Fruit fly (Drosophila melanogaster): ENCODE data around the gene trn.

The trn gene

DNA sequence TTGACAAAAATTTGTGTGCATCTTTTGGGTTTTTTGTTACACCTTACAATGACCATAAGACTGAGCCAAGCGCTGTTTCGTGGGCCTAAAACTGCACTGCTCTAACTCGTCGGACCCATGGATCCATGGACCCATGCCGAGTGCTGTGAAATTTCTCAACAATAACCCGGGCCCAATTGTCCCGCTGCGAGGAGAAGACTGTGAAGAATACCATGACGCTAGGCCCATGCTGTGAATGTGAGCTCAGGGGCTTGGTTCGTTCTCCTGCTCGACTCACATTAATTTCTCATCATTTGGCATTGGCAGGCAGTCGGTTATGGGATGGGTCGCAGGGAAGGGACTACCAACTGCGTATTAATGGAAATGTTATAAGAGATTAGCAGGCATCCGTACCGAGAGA, 6.1 kb downstream of the trn start:
- no peak for TF ChIP-seq CG7368 (GFP tag; optimal IDR thresholded peaks at IDR 0.05)
- no peak for TF ChIP-seq Sox14 (GFP tag; optimal IDR thresholded peaks at IDR 0.05)
- TF ChIP-seq fkh (GFP tag; optimal IDR thresholded peaks at IDR 0.05) = no peak
- TF ChIP-seq Sox102F (GFP tag; optimal IDR thresholded peaks at IDR 0.05) = no peak
- no peak for TF ChIP-seq Eip75B (GFP tag; optimal IDR thresholded peaks at IDR 0.05)
- TF ChIP-seq CG31627 (GFP tag; optimal IDR thresholded peaks at IDR 0.05) = no peak
- no peak for TF ChIP-seq topi (GFP tag; optimal IDR thresholded peaks at IDR 0.05)
- TF ChIP-seq Ets96B (tag; optimal IDR thresholded peaks at IDR 0.05) = no peak
- no peak for TF ChIP-seq CG3032 (tag; optimal IDR thresholded peaks at IDR 0.05)
- TF ChIP-seq CG11762 (GFP tag; optimal IDR thresholded peaks at IDR 0.05; ENCODE audit: insufficient read depth) = no peak
- TF ChIP-seq CG15336 (GFP tag; IDR thresholded peaks at IDR 0.05) = no peak
- TF ChIP-seq acj6 (GFP tag; optimal IDR thresholded peaks at IDR 0.05) = no peak
- no peak for TF ChIP-seq vri (GFP tag; optimal IDR thresholded peaks at IDR 0.05)
- no peak for TF ChIP-seq Smox (GFP tag; optimal IDR thresholded peaks at IDR 0.05)
- TF ChIP-seq Hr4 (GFP tag; optimal IDR thresholded peaks at IDR 0.05) = no peak
- no peak for TF ChIP-seq CG32006 (GFP tag; optimal IDR thresholded peaks at IDR 0.05)
- TF ChIP-seq Gug (GFP tag; IDR thresholded peaks at IDR 0.05) = no peak
- no peak for TF ChIP-seq CG10669 (GFP tag; optimal IDR thresholded peaks at IDR 0.05)

DNA sequence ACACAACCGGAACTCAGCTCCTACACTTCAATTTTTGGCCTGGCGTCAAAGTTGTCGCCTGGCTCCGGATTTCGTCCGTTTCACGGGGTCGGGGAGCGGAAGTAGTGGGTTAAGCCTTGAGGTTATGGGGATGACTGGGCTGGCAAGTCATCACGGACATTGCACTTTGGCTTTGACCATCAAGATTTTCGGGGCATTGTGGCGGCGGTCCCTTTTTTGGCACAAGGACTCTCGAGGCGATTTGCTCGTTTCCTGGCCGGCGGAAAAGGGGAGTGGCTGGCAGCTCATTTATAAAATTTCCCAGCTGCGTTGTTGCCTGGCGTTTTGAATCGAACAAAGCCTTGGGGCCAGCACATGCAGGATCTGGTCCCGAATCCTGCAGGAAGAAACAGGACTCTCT, 19.1 kb downstream of the trn start:
- TF ChIP-seq Eip78C (GFP tag) (no peak), Smox (GFP tag; optimal IDR thresholded peaks at IDR 0.05) (no peak), CG15336 (GFP tag; IDR thresholded peaks at IDR 0.05) (no peak), Met (GFP tag; optimal IDR thresholded peaks at IDR 0.05) (no peak), achi (GFP tag; optimal IDR thresholded peaks at IDR 0.05) (no peak), CG11902 (GFP tag; optimal IDR thresholded peaks at IDR 0.05) (no peak), Hr39 (GFP tag; optimal IDR thresholded peaks at IDR 0.05) (no peak), dac (GFP tag; optimal IDR thresholded peaks at IDR 0.05) (no peak), CG6163 (GFP tag; IDR thresholded peaks at IDR 0.05) (no peak), net (GFP tag; optimal IDR thresholded peaks at IDR 0.05) (no peak), CG8319 (GFP tag; optimal IDR thresholded peaks at IDR 0.05) (no peak), Ets21C (GFP tag; optimal IDR thresholded peaks at IDR 0.05) (no peak), CG9139 (GFP tag; optimal IDR thresholded peaks at IDR 0.05) (no peak), fd85E (GFP tag; optimal IDR thresholded peaks at IDR 0.05) (no peak), Hr38 (GFP tag; optimal IDR thresholded peaks at IDR 0.05) (no peak), acj6 (GFP tag; optimal IDR thresholded peaks at IDR 0.05) (no peak)

DNA sequence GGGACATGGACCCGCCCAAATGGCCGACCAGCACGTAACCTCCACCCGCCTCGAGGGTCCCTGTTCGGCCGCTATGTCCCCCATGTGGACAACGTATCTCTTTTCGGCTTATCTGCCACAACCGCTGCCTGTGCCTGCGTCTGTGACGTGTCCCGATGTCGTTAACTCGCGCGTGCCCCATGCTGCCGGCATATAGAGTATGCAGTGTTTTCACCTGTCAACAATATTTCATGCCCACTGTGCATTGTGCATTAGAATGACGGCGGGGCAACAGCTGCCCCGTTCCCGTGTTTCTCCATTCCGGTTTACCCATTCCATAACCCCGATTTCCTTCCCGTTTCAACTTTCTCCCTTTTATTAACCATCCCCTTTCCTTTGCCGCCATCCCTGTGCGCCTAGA, 20.8 kb downstream of the trn start:
- no peak for TF ChIP-seq CG11762 (GFP tag; optimal IDR thresholded peaks at IDR 0.05; ENCODE audit: insufficient read depth)
- no peak for TF ChIP-seq Hr39 (GFP tag; optimal IDR thresholded peaks at IDR 0.05)
- no peak for TF ChIP-seq Eip75B (GFP tag; optimal IDR thresholded peaks at IDR 0.05)
- TF ChIP-seq dsx (GFP tag; optimal IDR thresholded peaks at IDR 0.05; ENCODE audit: poor library complexity, severe bottlenecking) = no peak
- TF ChIP-seq Smox (GFP tag; optimal IDR thresholded peaks at IDR 0.05) = no peak
- no peak for TF ChIP-seq fkh (GFP tag; optimal IDR thresholded peaks at IDR 0.05)
- no peak for TF ChIP-seq CG6792 (GFP tag; optimal IDR thresholded peaks at IDR 0.05)
- TF ChIP-seq CG1621 (tag; optimal IDR thresholded peaks at IDR 0.05) = no peak
- TF ChIP-seq CG11294 (GFP tag; IDR thresholded peaks at IDR 0.05) = no peak
- no peak for TF ChIP-seq CG34406 (GFP tag; optimal IDR thresholded peaks at IDR 0.05)
- no peak for TF ChIP-seq CG4318 (GFP tag; optimal IDR thresholded peaks at IDR 0.05)
- no peak for TF ChIP-seq ss (GFP tag; optimal IDR thresholded peaks at IDR 0.05)

DNA sequence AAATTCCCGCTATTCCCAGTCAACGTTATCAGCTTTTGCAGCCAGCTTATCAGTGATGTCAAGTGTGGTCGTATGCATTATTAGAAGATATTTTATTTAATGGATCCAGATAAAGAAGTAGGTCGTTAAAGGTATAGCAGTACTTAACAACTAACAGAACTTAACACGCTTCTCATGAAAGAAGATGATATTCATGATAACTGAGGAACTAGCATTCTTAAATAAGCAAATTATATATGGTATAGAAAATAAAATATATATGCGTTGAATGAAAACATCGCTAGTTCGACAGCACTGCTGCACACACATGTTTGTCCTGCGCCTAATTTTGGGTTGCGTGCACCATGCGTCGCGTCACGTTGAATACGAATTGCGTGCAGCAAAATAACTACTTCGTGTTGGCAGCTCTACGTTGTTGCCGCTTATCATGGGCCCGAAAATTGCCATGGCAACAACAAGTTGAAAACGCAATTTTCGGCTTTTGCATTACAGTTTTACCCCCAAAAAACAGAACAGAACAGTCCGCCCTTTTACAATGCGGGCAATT, 21.4 kb downstream of the trn start:
- TF ChIP-seq CG15336 (GFP tag; IDR thresholded peaks at IDR 0.05) = no peak
- TF ChIP-seq svp (GFP tag) = peak; percentile 16
- TF ChIP-seq ss (GFP tag; optimal IDR thresholded peaks at IDR 0.05) = peak; percentile 13 to 93
